Fruit fly (Drosophila melanogaster): ENCODE results near the gene CG13950.

CG13950 gene

dm6 chr2L:819315-820032 is 40.5 kb upstream of the CG13950 start, which contains the start of the genes PGAP2 and Clp:
Gene PGAP2 (minus strand): TSS chr2L:819508.
Gene Clp (plus strand): TSS chr2L:819964.
- TF ChIP-seq pan (optimal IDR thresholded peaks at IDR 0.05) (no peak), pan (GFP tag; optimal IDR thresholded peaks at IDR 0.05 in 1 of 2, IDR thresholded peaks at IDR 0.05 in 1 of 2) (peak in 1 of 2 experiments; percentile 71), kah (GFP tag; optimal IDR thresholded peaks at IDR 0.05) (no peak), CG1529 (GFP tag; optimal IDR thresholded peaks at IDR 0.05) (peak; percentile 26), run (tag; optimal IDR thresholded peaks at IDR 0.05) (no peak), CG6272 (GFP tag; IDR thresholded peaks at IDR 0.05) (peak; percentile 62), Dad (GFP tag; optimal IDR thresholded peaks at IDR 0.05) (no peak), MESR4 (GFP tag; optimal IDR thresholded peaks at IDR 0.05) (no peak), gfzf (GFP tag; optimal IDR thresholded peaks at IDR 0.05) (no peak), Mes4 (GFP tag; optimal IDR thresholded peaks at IDR 0.05) (no peak), CG6175 (GFP tag; IDR thresholded peaks at IDR 0.05) (peak; percentile 45; the same call in 1 of the 3 replicates), Taf1 (GFP tag; IDR thresholded peaks at IDR 0.05) (peak; percentile 24; the same call in 1 of the 2 replicates), pfk (GFP tag; optimal IDR thresholded peaks at IDR 0.05) (no peak), Hmr (GFP tag; optimal IDR thresholded peaks at IDR 0.05) (peak; percentile 64), Dbx (GFP tag; IDR thresholded peaks at IDR 0.05) (peak; percentile 72; the same call in 2 of the 3 replicates), dati (GFP tag; IDR thresholded peaks at IDR 0.05) (no peak), CG8290 (GFP tag; optimal IDR thresholded peaks at IDR 0.05) (peak; percentile 81), CG8290 (tag; optimal IDR thresholded peaks at IDR 0.05) (no peak), Sox100B (GFP tag; optimal IDR thresholded peaks at IDR 0.05) (no peak), NfI (GFP tag; optimal IDR thresholded peaks at IDR 0.05) (peak; percentile 61), CG30431 (GFP tag; optimal IDR thresholded peaks at IDR 0.05) (peak; percentile 19), sr (GFP tag; IDR thresholded peaks at IDR 0.05) (no peak), kni (GFP tag; optimal IDR thresholded peaks at IDR 0.05) (no peak), Usf (GFP tag; optimal IDR thresholded peaks at IDR 0.05) (peak; percentile 49), ERR (GFP tag; optimal IDR thresholded peaks at IDR 0.05) (no peak), odd (GFP tag; optimal IDR thresholded peaks at IDR 0.05) (no peak), unpg (GFP tag; optimal IDR thresholded peaks at IDR 0.05) (peak; percentile 69), Nf-YC (tag; optimal IDR thresholded peaks at IDR 0.05) (peak; percentile 64), CG10267 (tag; optimal IDR thresholded peaks at IDR 0.05) (peak; percentile 70), bowl (GFP tag; IDR thresholded peaks at IDR 0.05) (no peak), CG32772 (GFP tag; IDR thresholded peaks at IDR 0.05) (peak; percentile 76), CG5953 (GFP tag; IDR thresholded peaks at IDR 0.05) (no peak), stc (GFP tag; IDR thresholded peaks at IDR 0.05) (peak; percentile 54; the same call in 1 of the 2 replicates), CG13287 (GFP tag; IDR thresholded peaks at IDR 0.05; ENCODE audit: partially characterized antibody) (peak; percentile 70; the same call in 1 of the 2 replicates), CrebB (tag; optimal IDR thresholded peaks at IDR 0.05) (peak; percentile 7), dmrt11E (tag; optimal IDR thresholded peaks at IDR 0.05) (peak; percentile 78), dpn (GFP tag; optimal IDR thresholded peaks at IDR 0.05) (peak; percentile 50 to 77), CG6654 (GFP tag; optimal IDR thresholded peaks at IDR 0.05) (peak; percentile 8), CG17328 (GFP tag; IDR thresholded peaks at IDR 0.05) (peak; percentile 70), CG9817 (tag; optimal IDR thresholded peaks at IDR 0.05) (peak; percentile 83), CG14050 (GFP tag; IDR thresholded peaks at IDR 0.05) (peak; percentile 53; the same call in 2 of the 3 replicates), B-H1 (GFP tag; IDR thresholded peaks at IDR 0.05) (peak; percentile 72), croc (GFP tag; conservative IDR thresholded peaks at IDR 0.05) (peak; percentile 71), CG7357 (GFP tag; IDR thresholded peaks at IDR 0.05) (peak; percentile 59; the same call in 1 of the 3 replicates), CG12299 (tag; optimal IDR thresholded peaks at IDR 0.05) (peak; percentile 45), NK7.1 (GFP tag; optimal IDR thresholded peaks at IDR 0.05) (peak; percentile 6), tll (GFP tag; optimal IDR thresholded peaks at IDR 0.05) (no peak), D19B (GFP tag; optimal IDR thresholded peaks at IDR 0.05) (peak; percentile 49), ara (GFP tag; IDR thresholded peaks at IDR 0.05) (peak; percentile 64; the same call in 1 of the 2 replicates), CG42726 (GFP tag; IDR thresholded peaks at IDR 0.05; ENCODE audit: partially characterized antibody) (no peak)

Measured in whole organism, embryonic.